Worm (Caenorhabditis elegans) whole organism, L2 larva: Measurements from ENCODE around the gene str-69.

Experiments used
- ZK546.5 ChIP-seq: sonication (generic microtip); optimal IDR thresholded peaks from 2 replicates; lab custom pipeline; 2017; ENCODE audit warnings: missing biosample characterization, missing genetic modification characterization
- blmp-1 ChIP-seq: sonication (generic microtip); optimal IDR thresholded peaks from 2 replicates; lab custom pipeline; 2017; ENCODE audit warnings: missing genetic modification characterization, mild to moderate bottlenecking, missing compliant biosample characterization, antibody characterized with exemption, moderate library complexity; ENCODE audit not compliant: insufficient read depth
- egl-27 ChIP-seq: sonication (generic microtip); optimal IDR thresholded peaks from 3 replicates; lab custom pipeline; 2017; ENCODE audit warnings: missing biosample characterization, missing genetic modification reagents, missing genetic modification characterization
- peb-1 ChIP-seq: fragments of 150-350 bp; optimal IDR thresholded peaks from 2 replicates; lab custom pipeline; 2014; ENCODE audit warnings: missing biosample characterization, missing genetic modification characterization
- sem-4 ChIP-seq: fragments of 150-350 bp; optimal IDR thresholded peaks from 2 replicates; lab custom pipeline; 2014; ENCODE audit warnings: missing biosample characterization, missing genetic modification reagents, missing genetic modification characterization
- unc-39 ChIP-seq: fragments of 150-350 bp; optimal IDR thresholded peaks from 2 replicates; lab custom pipeline; 2014; ENCODE audit warnings: missing biosample characterization, missing genetic modification characterization

- TF ChIP-seq sem-4 (tag; lab: Kevin White, UChicago) (no peak), ZK546.5 (no peak), peb-1 (tag; lab: Kevin White, UChicago) (no peak), unc-39 (tag; lab: Kevin White, UChicago) (no peak), blmp-1 (tag; lab: Kevin White, UChicago) (no peak), egl-27 (tag; lab: Kevin White, UChicago) (no peak)
Measured at ce11 chrV:3144494-3144893, 38.8 kb upstream of the str-69 start, which contains the start of gene srab-10.
